Fruit fly (Drosophila melanogaster): ENCODE results near the gene csw.

DNA sequence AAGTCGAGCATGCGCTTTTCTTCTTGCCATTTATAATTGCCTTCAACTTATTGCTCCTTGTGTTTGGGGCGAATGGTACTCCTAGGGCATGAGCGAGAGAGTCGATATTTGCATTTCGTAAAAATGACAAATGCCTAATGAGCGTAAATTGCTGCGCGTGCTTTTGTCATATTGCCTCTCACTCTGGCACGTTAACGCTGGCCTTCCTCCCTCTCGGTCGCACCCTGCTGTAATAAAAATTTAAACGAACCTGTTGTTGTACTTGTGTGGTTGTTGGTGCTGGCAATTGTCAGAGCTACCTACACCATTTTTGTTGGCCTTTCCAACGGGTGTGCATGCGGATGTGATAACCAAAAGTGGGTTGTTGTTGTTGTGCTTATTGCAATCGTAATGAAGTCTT lies 44.4 kb downstream of the csw start:
- TF ChIP-seq CTCF (optimal IDR thresholded peaks at IDR 0.05) (no peak), CG8478 (optimal IDR thresholded peaks at IDR 0.05) (no peak)

Measured in S2 (cell line).